Worm (Caenorhabditis elegans): ENCODE measurements around the gene F38B6.7.

F38B6.7 gene

DNA sequence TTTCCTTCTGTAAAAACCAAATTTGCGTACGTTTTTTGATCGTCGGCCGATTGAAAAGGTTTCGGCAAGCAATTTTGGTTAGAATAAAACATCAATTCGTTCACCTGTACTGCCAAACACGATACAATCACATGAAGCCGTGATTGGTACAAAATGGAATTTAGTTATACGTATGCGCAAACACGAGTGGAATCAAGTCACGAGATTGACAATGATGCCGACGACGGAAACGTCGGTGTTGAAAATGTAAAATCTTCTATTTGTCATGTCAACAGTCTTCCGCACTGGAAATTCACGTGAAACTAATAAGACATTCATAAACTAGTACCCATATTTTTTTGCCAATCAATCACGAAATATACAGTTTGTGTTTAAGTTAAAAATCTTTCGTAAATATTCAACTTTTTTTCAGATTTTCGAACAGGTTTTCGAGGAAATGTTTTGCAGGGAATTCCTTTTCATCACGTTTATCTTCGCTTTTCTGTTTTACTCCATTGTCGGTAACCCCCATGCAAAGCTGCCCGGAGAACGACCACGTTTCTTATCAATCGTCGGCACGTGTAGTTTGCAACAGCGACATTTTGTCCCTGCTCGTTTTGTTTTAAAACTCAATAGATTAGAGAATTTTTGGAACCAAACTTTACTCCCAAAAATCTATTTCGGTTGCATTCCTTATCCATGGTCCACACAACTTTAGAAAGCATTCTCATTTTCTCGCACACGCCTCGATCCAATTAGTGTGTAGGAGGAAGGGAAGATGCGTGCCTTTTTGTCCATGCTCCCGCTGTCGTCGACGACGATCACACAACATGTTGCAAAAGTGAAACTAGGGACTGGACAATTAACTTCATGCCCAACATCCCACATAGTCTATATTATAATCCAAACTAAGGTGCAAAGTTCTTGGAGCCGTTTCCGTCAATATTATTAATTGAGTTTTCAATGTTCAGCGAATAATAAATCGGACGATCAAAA lies 41.2 kb upstream of the F38B6.7 start:
- TF ChIP-seq elt-3 (tag; optimal IDR thresholded peaks at IDR 0.05) (no peak), nhr-6 (tag; optimal IDR thresholded peaks at IDR 0.05) (no peak), peb-1 (tag; optimal IDR thresholded peaks at IDR 0.05) (no peak), ceh-82 (tag; optimal IDR thresholded peaks at IDR 0.05) (no peak), blmp-1 (tag; optimal IDR thresholded peaks at IDR 0.05; ENCODE audit: insufficient read depth) (peak; percentile 39), nhr-23 (tag; optimal IDR thresholded peaks at IDR 0.05) (no peak), F13H6.1 (tag; optimal IDR thresholded peaks at IDR 0.05) (peak; percentile 7), lin-13 (GFP tag; optimal IDR thresholded peaks at IDR 0.05) (no peak), ztf-1 (GFP tag; conservative IDR thresholded peaks at IDR 0.05) (no peak), mdl-1 (tag; optimal IDR thresholded peaks at IDR 0.05) (peak; percentile 74 to 97), nhr-25 (tag; optimal IDR thresholded peaks at IDR 0.05) (peak; percentile 97), lsy-2 (tag; optimal IDR thresholded peaks at IDR 0.05) (peak in 1 of 2 experiments; percentile 30), zag-1 (tag; optimal IDR thresholded peaks at IDR 0.05) (peak; percentile 38), R02D3.7 (tag; optimal IDR thresholded peaks at IDR 0.05) (no peak), unc-62 (GFP tag; optimal IDR thresholded peaks at IDR 0.05) (no peak), nhr-12 (tag; optimal IDR thresholded peaks at IDR 0.05) (no peak), lin-39 (tag; optimal IDR thresholded peaks at IDR 0.05) (no peak), C34F6.9 (tag; optimal IDR thresholded peaks at IDR 0.05) (peak; percentile 37), ama-1 (optimal IDR thresholded peaks at IDR 0.05) (peak; percentile 7), elt-1 (tag; optimal IDR thresholded peaks at IDR 0.05) (no peak), snpc-4 (tag; optimal IDR thresholded peaks at IDR 0.05) (no peak), crh-2 (tag; optimal IDR thresholded peaks at IDR 0.05) (peak; percentile 51), dmd-4 (tag; optimal IDR thresholded peaks at IDR 0.05) (no peak), nhr-10 (tag; optimal IDR thresholded peaks at IDR 0.05) (no peak), nhr-77 (tag; optimal IDR thresholded peaks at IDR 0.05) (no peak), unc-39 (tag; optimal IDR thresholded peaks at IDR 0.05) (no peak), nhr-129 (tag; optimal IDR thresholded peaks at IDR 0.05) (peak; percentile 65), nhr-21 (tag; optimal IDR thresholded peaks at IDR 0.05) (peak; percentile 15), aly-2 (tag; optimal IDR thresholded peaks at IDR 0.05) (no peak), sma-9 (GFP tag; optimal IDR thresholded peaks at IDR 0.05) (peak; percentile 83), sma-9 (tag; optimal IDR thresholded peaks at IDR 0.05) (no peak), gmeb-1 (tag; optimal IDR thresholded peaks at IDR 0.05) (peak; percentile 28), sma-3 (GFP tag; optimal IDR thresholded peaks at IDR 0.05) (peak; percentile 74), alr-1 (tag; optimal IDR thresholded peaks at IDR 0.05) (no peak), ztf-4 (tag; optimal IDR thresholded peaks at IDR 0.05) (peak; percentile 43), nhr-11 (tag; optimal IDR thresholded peaks at IDR 0.05) (no peak)

DNA sequence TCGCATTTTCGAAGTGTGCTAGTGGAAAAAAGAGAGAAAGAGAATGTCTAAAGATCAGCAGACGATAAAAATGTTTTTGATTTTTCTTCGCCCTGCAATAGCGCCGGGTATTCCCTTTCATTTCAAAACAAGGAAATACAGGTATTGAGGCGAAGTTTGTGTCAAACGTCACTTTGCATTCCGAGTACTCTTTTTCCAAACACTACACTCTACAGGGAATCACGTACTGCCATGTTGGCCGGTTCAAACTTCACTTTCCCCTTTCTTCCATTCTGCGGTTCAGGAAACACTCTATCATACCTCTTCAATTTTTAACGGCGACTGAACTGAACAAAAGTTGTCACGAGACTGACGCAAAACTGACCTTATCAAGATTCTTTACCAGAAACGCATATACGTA lies 40.4 kb upstream of the F38B6.7 start:
- peak; percentile 52 for TF ChIP-seq blmp-1 (tag; optimal IDR thresholded peaks at IDR 0.05; ENCODE audit: insufficient read depth)
- no peak for TF ChIP-seq ztf-11 (tag; optimal IDR thresholded peaks at IDR 0.05)

DNA sequence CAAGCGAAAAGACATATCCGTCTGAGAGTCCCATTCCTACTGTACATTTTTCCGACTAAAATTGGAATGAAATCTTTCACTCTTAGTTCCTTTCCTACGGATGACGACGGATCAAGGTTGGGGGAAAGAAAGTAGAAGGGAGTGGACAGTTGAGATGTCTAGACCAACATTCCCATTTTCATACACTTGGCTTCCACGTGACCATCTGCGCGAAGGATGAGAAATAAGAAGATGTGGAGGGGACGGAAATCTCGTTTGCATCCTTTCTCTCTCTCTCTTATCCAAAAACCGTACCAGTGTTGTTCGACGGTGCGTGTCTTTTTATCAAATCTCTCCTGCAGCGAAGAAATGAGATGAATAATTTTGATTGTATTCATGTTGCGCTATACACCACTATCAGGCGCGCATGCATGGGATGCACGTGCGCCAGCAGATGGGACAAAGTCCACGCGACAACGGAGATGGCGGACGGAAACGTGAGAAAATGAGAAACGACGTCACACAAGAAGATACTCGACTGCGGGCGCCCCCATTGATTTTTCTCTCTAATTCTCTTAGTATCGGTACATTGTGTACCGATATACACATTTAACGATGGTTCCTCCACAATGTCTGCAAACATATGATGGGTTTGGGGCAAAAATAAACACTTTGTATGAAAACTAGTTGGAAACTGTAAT lies 39.3 kb upstream of the F38B6.7 start:
- TF ChIP-seq nhr-25 (tag; optimal IDR thresholded peaks at IDR 0.05) (peak; percentile 96), unc-39 (tag; optimal IDR thresholded peaks at IDR 0.05) (no peak), crh-2 (tag; optimal IDR thresholded peaks at IDR 0.05) (peak; percentile 94), lin-13 (GFP tag; optimal IDR thresholded peaks at IDR 0.05) (peak; percentile 25), ama-1 (optimal IDR thresholded peaks at IDR 0.05) (no peak), egl-27 (tag; optimal IDR thresholded peaks at IDR 0.05) (peak; percentile 96), ceh-16 (tag; optimal IDR thresholded peaks at IDR 0.05) (peak; percentile 93), nhr-77 (tag; optimal IDR thresholded peaks at IDR 0.05) (no peak), nhr-129 (tag; optimal IDR thresholded peaks at IDR 0.05) (peak; percentile 88), gmeb-1 (tag; optimal IDR thresholded peaks at IDR 0.05) (peak; percentile 62), lsy-2 (tag; optimal IDR thresholded peaks at IDR 0.05) (peak; percentile 12 to 73), Y55F3AM.14 (GFP tag; optimal IDR thresholded peaks at IDR 0.05) (peak; percentile 93), mab-5 (tag; optimal IDR thresholded peaks at IDR 0.05) (peak; percentile 30), nhr-21 (tag; optimal IDR thresholded peaks at IDR 0.05) (peak; percentile 99), lin-11 (tag; optimal IDR thresholded peaks at IDR 0.05) (peak; percentile 78), zag-1 (tag; optimal IDR thresholded peaks at IDR 0.05) (peak; percentile 29), fos-1 (tag; optimal IDR thresholded peaks at IDR 0.05) (peak; percentile 79), aly-2 (tag; optimal IDR thresholded peaks at IDR 0.05) (no peak), blmp-1 (tag; optimal IDR thresholded peaks at IDR 0.05; ENCODE audit: insufficient read depth) (peak; percentile 89), F13H6.1 (tag; optimal IDR thresholded peaks at IDR 0.05) (peak; percentile 98), nhr-6 (tag; optimal IDR thresholded peaks at IDR 0.05) (peak; percentile 68), nhr-11 (tag; optimal IDR thresholded peaks at IDR 0.05) (no peak), mdl-1 (tag; optimal IDR thresholded peaks at IDR 0.05) (peak; percentile 100), sem-4 (tag; optimal IDR thresholded peaks at IDR 0.05) (peak; percentile 95), ztf-4 (tag; optimal IDR thresholded peaks at IDR 0.05) (peak; percentile 58), unc-55 (GFP tag; optimal IDR thresholded peaks at IDR 0.05) (peak; percentile 38), nhr-23 (tag; optimal IDR thresholded peaks at IDR 0.05) (no peak), ceh-82 (tag; optimal IDR thresholded peaks at IDR 0.05) (no peak), C34F6.9 (tag; optimal IDR thresholded peaks at IDR 0.05) (peak; percentile 80)

Data from whole organism, L2 larva.